Worm (Caenorhabditis elegans): ENCODE measurements around the gene ugt-18.

DNA sequence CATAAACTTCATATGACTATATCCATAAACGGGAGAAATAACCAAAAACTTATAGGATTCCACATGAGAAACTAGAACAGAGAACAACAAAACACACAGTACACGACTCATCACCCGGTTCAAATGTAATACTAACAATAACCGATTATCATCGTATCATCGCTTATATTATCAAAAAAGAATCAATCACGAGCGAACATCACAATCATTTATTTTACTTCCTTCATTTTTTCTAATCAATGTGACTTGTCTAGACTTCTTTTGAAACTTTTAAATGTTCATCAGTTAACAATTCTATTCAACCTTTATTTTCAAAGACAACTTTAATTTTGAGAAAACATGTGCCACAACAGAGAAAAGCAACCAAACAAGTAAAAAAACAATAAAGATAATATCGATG, 24.9 kb upstream of the ugt-18 start, which contains the start of gene ugt-4:
- no peak for TF ChIP-seq nhr-102 (tag; optimal IDR thresholded peaks at IDR 0.05)
- no peak for TF ChIP-seq ceh-82 (tag; optimal IDR thresholded peaks at IDR 0.05)
- no peak for TF ChIP-seq jun-1 (tag; optimal IDR thresholded peaks at IDR 0.05)
- no peak for TF ChIP-seq ama-1 (optimal IDR thresholded peaks at IDR 0.05)
- no peak for TF ChIP-seq snpc-4 (tag; optimal IDR thresholded peaks at IDR 0.05)
- no peak for TF ChIP-seq dpl-1 (GFP tag; optimal IDR thresholded peaks at IDR 0.05)
- no peak for TF ChIP-seq ZK337.2 (GFP tag; IDR thresholded peaks at IDR 0.05)
- no peak for TF ChIP-seq F49E8.2 (tag; optimal IDR thresholded peaks at IDR 0.05; ENCODE audit: borderline replicate concordance)

Data from whole organism, L4 larva.